Worm (Caenorhabditis elegans) whole organism, mixed stage, embryonic: ENCODE data around the gene Y48A6B.3.

Source experiments
- ceh-43 ChIP-seq: fragments of 200-800 bp; sonication (Bioruptor generic); optimal IDR thresholded peaks from 2 replicates; lab custom pipeline; 2018; ENCODE audit warnings: mild to moderate bottlenecking, missing genetic modification characterization, moderate library complexity, missing compliant biosample characterization
- ces-1 ChIP-seq: fragments of 150-350 bp; optimal IDR thresholded peaks from 2 replicates; lab custom pipeline; 2014; ENCODE audit warnings: missing biosample characterization, missing genetic modification reagents, missing genetic modification characterization
- ham-2 ChIP-seq: fragments of 200-800 bp; sonication (Bioruptor generic); optimal IDR thresholded peaks from 2 replicates; lab custom pipeline; 2018; ENCODE audit warnings: mild to moderate bottlenecking, missing genetic modification characterization, missing compliant biosample characterization
- hlh-1 ChIP-seq: fragments of 150-350 bp; optimal IDR thresholded peaks from 2 replicates; lab custom pipeline; 2014; ENCODE audit warnings: missing biosample characterization, missing genetic modification reagents, missing genetic modification characterization
- lin-13 ChIP-seq: fragments of 150-350 bp; optimal IDR thresholded peaks from 2 replicates; lab custom pipeline; 2014; ENCODE audit warnings: missing biosample characterization, missing genetic modification characterization
- lin-32 ChIP-seq: fragments of 200-800 bp; sonication (Bioruptor generic); optimal IDR thresholded peaks from 2 replicates; lab custom pipeline; 2018; ENCODE audit warnings: mild to moderate bottlenecking, missing genetic modification characterization, missing compliant biosample characterization
- nhr-12 ChIP-seq: fragments of 150-350 bp; optimal IDR thresholded peaks from 2 replicates; lab custom pipeline; 2014; ENCODE audit warnings: missing biosample characterization, missing genetic modification characterization
- nhr-2 ChIP-seq: fragments of 150-350 bp; optimal IDR thresholded peaks from 2 replicates; lab custom pipeline; 2014; ENCODE audit warnings: missing biosample characterization, missing genetic modification characterization
- nhr-237 ChIP-seq: fragments of 150-350 bp; optimal IDR thresholded peaks from 2 replicates; lab custom pipeline; 2014; ENCODE audit warnings: missing biosample characterization, missing genetic modification characterization
- nhr-28 ChIP-seq: fragments of 150-350 bp; optimal IDR thresholded peaks from 2 replicates; lab custom pipeline; 2014; ENCODE audit warnings: missing biosample characterization, missing genetic modification characterization
- nhr-76 ChIP-seq: sonication (generic microtip); optimal IDR thresholded peaks from 2 replicates; lab custom pipeline; 2017; ENCODE audit warnings: missing biosample characterization, missing genetic modification characterization
- pha-4 ChIP-seq: fragments of 150-350 bp; optimal IDR thresholded peaks from 2 replicates; lab custom pipeline; 2018; ENCODE audit warnings: missing biosample characterization, missing genetic modification reagents, missing genetic modification characterization
- sem-2 ChIP-seq: fragments of 200-800 bp; sonication (Bioruptor generic); optimal IDR thresholded peaks from 2 replicates; lab custom pipeline; 2018; ENCODE audit warnings: mild to moderate bottlenecking, missing genetic modification characterization, missing compliant biosample characterization
- unc-120 ChIP-seq: sonication (generic microtip); optimal IDR thresholded peaks from 2 replicates; lab custom pipeline; 2017; ENCODE audit warnings: missing genetic modification characterization, missing compliant biosample characterization; ENCODE audit not compliant: poor library complexity, severe bottlenecking
- zip-8 ChIP-seq: fragments of 150-350 bp; optimal IDR thresholded peaks from 2 replicates; lab custom pipeline; 2014; ENCODE audit warnings: missing biosample characterization, missing genetic modification characterization
- ztf-11 ChIP-seq: fragments of 150-350 bp; optimal IDR thresholded peaks from 2 replicates; lab custom pipeline; 2014; ENCODE audit warnings: missing biosample characterization, missing genetic modification characterization

Y48A6B.3 gene

DNA sequence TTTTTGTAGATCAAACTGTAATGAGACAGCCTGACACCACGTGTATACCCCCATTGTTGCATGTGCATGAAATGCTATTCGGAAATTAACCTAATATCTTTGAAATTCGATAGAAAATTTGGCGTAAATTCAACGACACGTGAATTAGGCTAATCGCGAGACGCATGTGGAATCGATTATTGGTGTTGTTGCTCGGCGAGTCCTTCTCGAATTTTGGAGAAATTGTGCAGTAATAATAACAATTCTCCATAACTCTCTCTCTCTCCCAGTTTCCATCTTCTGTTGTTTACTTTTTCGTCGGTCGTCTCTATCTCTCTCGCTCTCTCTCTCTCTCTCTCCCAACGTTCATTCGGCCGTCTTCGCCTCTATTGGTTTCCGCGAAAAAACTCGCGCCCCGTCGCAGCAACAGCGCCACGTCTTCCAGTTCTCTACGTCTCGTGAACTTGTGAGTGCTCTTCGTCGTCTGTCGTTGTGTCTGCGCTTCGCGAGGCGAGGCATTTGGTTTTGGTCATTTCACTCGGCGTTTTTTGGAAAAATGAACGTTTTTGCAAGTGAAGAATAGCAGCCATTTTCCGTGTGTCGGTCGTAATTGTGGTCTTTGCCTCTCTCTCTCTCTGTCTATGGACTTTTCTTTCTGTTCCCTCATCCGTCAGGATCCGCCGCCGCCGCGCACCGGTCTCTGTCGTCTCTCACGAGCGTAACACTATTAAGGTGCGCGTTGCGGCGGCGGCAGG lies 46.7 kb downstream of the Y48A6B.3 start:
- TF ChIP-seq ces-1: peak; percentile 11
- TF ChIP-seq nhr-12 (tag; lab: Kevin White, UChicago): no peak
- TF ChIP-seq nhr-28: no peak
- no peak for TF ChIP-seq sem-2 (GFP tag; lab: Kevin White, UChicago)
- TF ChIP-seq pha-4 (tag; lab: Kevin White, UChicago): peak; percentile 80
- TF ChIP-seq lin-32 (GFP tag; lab: Kevin White, UChicago): peak; percentile 27
- TF ChIP-seq ham-2 (GFP tag; lab: Kevin White, UChicago): no peak
- TF ChIP-seq nhr-76 (tag; lab: Kevin White, UChicago): no peak
- no peak for TF ChIP-seq zip-8 (tag; lab: Kevin White, UChicago)
- no peak for TF ChIP-seq hlh-1
- no peak for TF ChIP-seq unc-120
- no peak for TF ChIP-seq ztf-11 (tag; lab: Kevin White, UChicago)
- TF ChIP-seq nhr-2: no peak
- no peak for TF ChIP-seq ceh-43 (GFP tag; lab: Kevin White, UChicago)
- TF ChIP-seq lin-13: no peak
- no peak for TF ChIP-seq nhr-237 (tag; lab: Kevin White, UChicago)
- TF ChIP-seq, all 35 proteins: peak for 3
